Worm (Caenorhabditis elegans): ENCODE measurements around the gene lon-3.

Gene lon-3

DNA sequence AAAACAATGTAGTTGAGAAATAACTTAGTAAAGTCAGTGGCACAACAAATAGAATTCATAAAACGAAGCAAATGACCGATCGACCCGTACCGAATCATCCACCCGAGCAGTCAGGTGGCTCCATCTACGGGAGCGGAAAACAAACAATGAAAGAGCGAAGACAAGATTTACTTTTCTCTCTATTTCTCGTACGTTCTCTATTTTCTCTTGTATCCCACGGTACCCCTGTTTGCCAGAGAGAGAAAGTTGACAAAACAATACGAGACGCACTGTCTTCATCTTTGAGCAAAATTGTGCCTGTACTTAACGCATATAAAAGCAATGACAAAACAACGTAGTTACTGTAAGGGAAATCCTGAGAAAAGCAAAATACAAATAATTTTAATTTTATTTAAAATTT is 1.8 kb downstream of the lon-3 start:
- TF ChIP-seq dao-5 (tag; optimal IDR thresholded peaks at IDR 0.05) = no peak
- TF ChIP-seq him-1 (tag; optimal IDR thresholded peaks at IDR 0.05) = no peak
- TF ChIP-seq W03F9.2 (tag; optimal IDR thresholded peaks at IDR 0.05) = no peak

- TF ChIP-seq dao-5 (tag; optimal IDR thresholded peaks at IDR 0.05) = no peak
- TF ChIP-seq him-1 (tag; optimal IDR thresholded peaks at IDR 0.05) = no peak
- TF ChIP-seq W03F9.2 (tag; optimal IDR thresholded peaks at IDR 0.05) = no peak
These were observed 2.6 kb downstream of the lon-3 start, which contains the start of gene ZK836.3 for ce11 chrV:12195845-12196244. Gene ZK836.3, minus strand, starts transcription at chrV:12195945.

DNA sequence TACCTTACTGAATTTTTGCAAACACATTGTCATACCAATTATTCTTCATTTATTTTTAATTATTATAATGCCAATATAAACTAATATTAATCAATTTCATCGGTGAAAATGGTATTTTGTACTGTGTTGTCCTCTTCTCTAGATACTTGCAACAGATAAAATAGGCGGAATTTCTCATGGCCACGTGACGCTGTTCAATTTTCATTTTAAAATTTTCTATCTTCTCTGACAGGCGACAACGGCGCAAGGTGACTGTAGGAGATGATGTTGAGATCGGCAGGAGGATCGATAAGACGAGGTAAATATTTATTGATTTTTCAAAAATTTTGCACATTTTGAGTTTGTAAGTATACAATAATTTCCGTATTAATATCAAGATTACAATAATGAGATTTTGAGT is 4.2 kb downstream of the lon-3 start, which contains the start of gene ogdh-2:
Gene ogdh-2, plus strand, starts transcription at position 233 of the 400 bp plus-strand sequence.
- TF ChIP-seq dao-5 (tag; optimal IDR thresholded peaks at IDR 0.05) (no peak), W03F9.2 (tag; optimal IDR thresholded peaks at IDR 0.05) (no peak), him-1 (tag; optimal IDR thresholded peaks at IDR 0.05) (no peak)

ce11 chrV:12192129-12192528 is 6.3 kb downstream of the lon-3 start, which contains the start of gene rnp-1:
Gene rnp-1, plus strand, starts transcription at chrV:12192273.
- TF ChIP-seq dao-5 (tag; optimal IDR thresholded peaks at IDR 0.05) (no peak), W03F9.2 (tag; optimal IDR thresholded peaks at IDR 0.05) (no peak), him-1 (tag; optimal IDR thresholded peaks at IDR 0.05) (no peak)

ce11 chrV:12190943-12191569 is 7.4 kb downstream of the lon-3 start, which contains the start of gene dpy-30:
Gene dpy-30, plus strand, starts transcription at chrV:12191519.
- TF ChIP-seq W03F9.2 (tag; optimal IDR thresholded peaks at IDR 0.05) (peak; percentile 56), him-1 (tag; optimal IDR thresholded peaks at IDR 0.05) (no peak)

ce11 chrV:12188830-12189229 is 9.6 kb downstream of the lon-3 start:
- TF ChIP-seq him-1 (tag; optimal IDR thresholded peaks at IDR 0.05) (no peak), W03F9.2 (tag; optimal IDR thresholded peaks at IDR 0.05) (no peak), dao-5 (tag; optimal IDR thresholded peaks at IDR 0.05) (no peak)

DNA sequence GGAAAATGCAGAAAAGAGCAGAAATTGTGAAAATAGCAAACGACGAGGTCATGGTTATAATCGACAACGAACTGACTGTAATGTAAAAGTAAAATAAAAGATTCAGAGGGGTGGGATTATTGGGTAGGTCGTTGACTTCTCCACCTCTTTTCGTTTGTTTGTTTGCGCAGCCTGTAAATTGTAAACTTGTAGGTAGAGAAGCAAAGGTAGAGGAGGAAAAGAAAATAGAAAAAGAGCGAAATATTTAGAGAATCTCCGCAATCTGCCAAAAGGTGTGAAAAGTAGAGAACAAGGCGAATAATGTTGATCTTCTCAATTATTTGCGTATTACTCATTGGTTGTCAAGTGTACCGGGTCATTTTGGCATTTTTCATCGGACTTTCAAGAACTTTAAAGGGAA is 11.1 kb downstream of the lon-3 start, which contains the start of gene ZK863.8:
Gene ZK863.8, minus strand, starts transcription at position 173 of the 400 bp plus-strand sequence.
- TF ChIP-seq dao-5 (tag; optimal IDR thresholded peaks at IDR 0.05) (no peak), W03F9.2 (tag; optimal IDR thresholded peaks at IDR 0.05) (no peak), him-1 (tag; optimal IDR thresholded peaks at IDR 0.05) (no peak)

DNA sequence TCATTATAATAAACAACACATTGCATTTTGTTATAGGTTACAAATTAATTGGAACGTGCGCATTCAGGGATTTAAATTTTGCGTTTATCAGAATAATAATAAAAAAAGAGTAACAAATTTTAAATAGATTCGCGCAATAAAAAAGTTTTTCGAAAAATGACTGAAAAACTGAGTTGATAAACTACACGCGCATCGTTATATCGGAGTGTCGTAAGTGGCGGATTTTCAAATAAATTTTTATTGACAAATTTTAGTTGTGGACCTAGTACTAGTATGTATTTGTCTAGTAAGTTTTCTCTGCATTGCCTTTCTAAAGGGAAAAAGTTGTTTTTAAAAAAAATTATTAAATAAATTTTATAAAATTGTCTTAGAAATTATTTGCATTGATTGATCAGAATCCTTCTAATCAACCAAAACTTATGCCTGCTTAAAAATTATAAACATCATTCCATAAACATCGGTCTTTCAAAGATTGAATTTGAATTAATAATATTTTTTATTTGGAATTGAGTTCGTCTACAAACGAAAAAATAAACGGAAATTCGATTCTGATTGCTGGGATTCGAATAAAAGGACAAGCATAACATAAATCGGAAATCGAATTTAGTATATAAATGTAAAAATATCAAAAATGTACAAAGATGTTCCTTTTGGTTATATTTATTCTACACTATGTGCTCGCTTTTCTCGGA is 14.0 kb downstream of the lon-3 start, which contains the start of gene srd-4:
Gene srd-4, plus strand, starts transcription at position 642 of the 692 bp plus-strand sequence.
- TF ChIP-seq dao-5 (tag; optimal IDR thresholded peaks at IDR 0.05) (no peak), him-1 (tag; optimal IDR thresholded peaks at IDR 0.05) (no peak), W03F9.2 (tag; optimal IDR thresholded peaks at IDR 0.05) (no peak)

ce11 chrV:12183854-12184253 is 14.6 kb downstream of the lon-3 start, which contains the start of gene usip-1:
Gene usip-1, minus strand, starts transcription at chrV:12184194.
- TF ChIP-seq dao-5 (tag; optimal IDR thresholded peaks at IDR 0.05) (no peak), him-1 (tag; optimal IDR thresholded peaks at IDR 0.05) (no peak), W03F9.2 (tag; optimal IDR thresholded peaks at IDR 0.05) (no peak)

ce11 chrV:12181310-12181709 is 17.1 kb downstream of the lon-3 start, which contains the start of gene elpc-3:
Gene elpc-3, minus strand, starts transcription at chrV:12181410.
- TF ChIP-seq dao-5 (tag; optimal IDR thresholded peaks at IDR 0.05) = no peak
- no peak for TF ChIP-seq W03F9.2 (tag; optimal IDR thresholded peaks at IDR 0.05)
- TF ChIP-seq him-1 (tag; optimal IDR thresholded peaks at IDR 0.05) = no peak

DNA sequence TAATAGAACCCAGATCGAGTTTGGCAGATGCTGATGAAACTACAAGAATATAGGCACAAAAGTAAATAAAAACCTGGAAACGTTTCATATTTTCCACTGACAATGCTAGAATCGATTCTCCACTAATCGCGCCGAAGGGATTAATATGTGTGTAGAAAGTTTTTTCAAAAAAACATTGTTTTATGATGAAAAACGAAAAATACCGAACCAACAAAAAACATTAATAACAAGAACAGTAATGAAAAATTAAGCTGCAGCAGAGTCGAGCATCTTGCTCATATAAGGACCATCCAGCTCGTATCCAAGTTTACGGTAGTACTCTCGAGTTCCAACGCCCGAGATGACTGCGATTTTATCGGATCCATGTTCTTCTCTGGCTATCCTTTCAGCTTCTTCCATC is 19.1 kb downstream of the lon-3 start, which contains the start of gene clec-224:
Gene clec-224, minus strand, starts transcription at position 101 of the 400 bp plus-strand sequence.
- TF ChIP-seq dao-5 (tag; optimal IDR thresholded peaks at IDR 0.05) (no peak), him-1 (tag; optimal IDR thresholded peaks at IDR 0.05) (no peak), W03F9.2 (tag; optimal IDR thresholded peaks at IDR 0.05) (no peak)

DNA sequence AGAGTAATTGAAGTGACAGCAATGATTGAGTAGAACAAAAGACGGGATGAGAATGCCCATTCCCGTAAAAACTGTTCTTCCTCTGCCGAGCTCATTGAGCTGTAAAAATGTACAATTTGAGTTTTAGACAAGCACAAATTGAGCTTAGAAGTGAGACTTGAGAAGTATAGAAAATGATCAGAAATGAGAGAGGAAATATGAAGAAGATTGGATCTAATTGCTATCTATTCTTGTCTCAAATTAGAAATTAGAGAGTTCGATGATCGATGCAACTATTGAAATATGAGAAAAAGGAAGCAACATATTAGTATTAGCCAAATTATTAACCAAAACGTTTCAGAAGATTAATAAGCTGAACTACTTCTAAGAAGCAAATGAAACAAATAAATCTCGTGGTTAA is 28.3 kb downstream of the lon-3 start, which contains the start of gene ZK863.1:
Gene ZK863.1, minus strand, starts transcription at position 101 of the 400 bp plus-strand sequence.
- TF ChIP-seq dao-5 (tag; optimal IDR thresholded peaks at IDR 0.05) = no peak
- TF ChIP-seq W03F9.2 (tag; optimal IDR thresholded peaks at IDR 0.05) = no peak
- no peak for TF ChIP-seq him-1 (tag; optimal IDR thresholded peaks at IDR 0.05)

DNA sequence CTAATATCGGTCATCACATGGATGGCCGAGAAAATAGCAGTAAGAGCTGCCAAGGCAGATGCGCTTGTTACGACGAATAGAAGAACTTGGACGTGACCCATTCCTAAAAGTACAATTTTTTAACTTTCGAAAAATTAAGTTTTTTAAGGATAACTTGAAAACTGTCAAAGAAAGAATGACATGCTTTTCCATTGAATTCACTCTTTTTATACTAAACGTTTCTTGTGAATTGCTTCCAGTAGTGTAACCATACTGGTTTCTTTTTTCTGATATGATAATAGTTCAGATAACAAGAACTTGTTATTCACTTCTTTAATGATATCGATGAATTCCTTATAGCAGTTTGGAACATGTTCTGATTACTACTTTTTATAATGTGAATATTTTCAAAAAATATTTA is 30.8 kb downstream of the lon-3 start, which contains the start of gene col-37:
Gene col-37, minus strand, starts transcription at position 101 of the 400 bp plus-strand sequence.
- TF ChIP-seq dao-5 (tag; optimal IDR thresholded peaks at IDR 0.05) (no peak), W03F9.2 (tag; optimal IDR thresholded peaks at IDR 0.05) (no peak), him-1 (tag; optimal IDR thresholded peaks at IDR 0.05) (no peak)

DNA sequence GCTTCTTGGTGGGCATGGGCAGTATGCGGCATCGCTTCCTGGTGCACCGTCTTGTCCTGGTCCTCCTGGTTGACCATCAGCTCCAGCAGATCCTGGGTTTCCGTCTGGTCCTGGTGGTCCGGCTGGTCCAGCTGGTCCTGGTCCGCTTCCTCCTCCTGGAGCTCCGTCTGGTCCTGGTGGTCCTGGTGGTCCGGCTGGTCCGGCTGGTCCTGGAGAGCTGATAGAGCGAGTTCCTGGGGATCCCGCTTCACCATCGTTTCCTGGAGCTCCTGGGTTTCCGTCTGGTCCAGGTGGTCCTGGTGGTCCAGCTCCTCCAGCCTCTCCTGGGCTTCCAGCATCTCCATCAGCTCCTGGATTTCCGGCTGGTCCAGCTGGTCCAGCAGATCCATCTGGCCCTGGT is 31.4 kb downstream of the lon-3 start:
- TF ChIP-seq dao-5 (tag; optimal IDR thresholded peaks at IDR 0.05) (no peak), W03F9.2 (tag; optimal IDR thresholded peaks at IDR 0.05) (no peak), him-1 (tag; optimal IDR thresholded peaks at IDR 0.05) (no peak)
